ENCODE assay signal across 1 worm cellular context in genomic region chrIV:12200812-12201211, ce11.
TF ChIP-seq lines count a peak whose summit lies in the region.

No protein-coding gene starts in this region.

TF ChIP-seq in whole organism, L1 larva, 84 proteins besides CTCF, POLR2A, EP300 and RAD21 (continued from another document):
- TF ChIP-seq pag-3 (tag; optimal IDR thresholded peaks at IDR 0.05; lab: Kevin White, UChicago; ENCODE audit: borderline replicate concordance, insufficient read depth), result no peak
- TF ChIP-seq lin-14 (GFP tag; optimal IDR thresholded peaks at IDR 0.05; lab: Kevin White, UChicago), result peak; percentile 20
- no peak for TF ChIP-seq fkh-10 (GFP tag; optimal IDR thresholded peaks at IDR 0.05; lab: Kevin White, UChicago)
- peak; percentile 63 for TF ChIP-seq tbx-2 (tag; optimal IDR thresholded peaks at IDR 0.05; lab: Kevin White, UChicago)
- no peak for TF ChIP-seq grh-1 (GFP tag; IDR thresholded peaks at IDR 0.05; lab: Robert Waterston, UW)
- no peak for TF ChIP-seq fkh-8 (tag; optimal IDR thresholded peaks at IDR 0.05; lab: Kevin White, UChicago)
- TF ChIP-seq nhr-47 (tag; optimal IDR thresholded peaks at IDR 0.05; lab: Kevin White, UChicago), result no peak
- no peak for TF ChIP-seq ets-5 (GFP tag; IDR thresholded peaks at IDR 0.05; lab: Robert Waterston, UW)
- peak; percentile 17 for TF ChIP-seq nhr-71 (tag; optimal IDR thresholded peaks at IDR 0.05; lab: Kevin White, UChicago)
- TF ChIP-seq lin-39 (tag; optimal IDR thresholded peaks at IDR 0.05; lab: Kevin White, UChicago), result no peak
- no peak for TF ChIP-seq elt-2 (tag; optimal IDR thresholded peaks at IDR 0.05; lab: Kevin White, UChicago)
- no peak for TF ChIP-seq lir-3 (tag; optimal IDR thresholded peaks at IDR 0.05; lab: Kevin White, UChicago; ENCODE audit: poor library complexity)
- no peak for TF ChIP-seq lin-35 (GFP tag; optimal IDR thresholded peaks at IDR 0.05; lab: Kevin White, UChicago)
- TF ChIP-seq efl-1 (optimal IDR thresholded peaks at IDR 0.05; lab: Kevin White, UChicago), result no peak
- TF ChIP-seq efl-1 (GFP tag; optimal IDR thresholded peaks at IDR 0.05 in 1 of 2; lab: Kevin White, UChicago), result peak in 1 of 2 experiments; percentile 19
- no peak for TF ChIP-seq pqm-1 (tag; optimal IDR thresholded peaks at IDR 0.05; lab: Kevin White, UChicago)
- no peak for TF ChIP-seq irx-1 (tag; optimal IDR thresholded peaks at IDR 0.05; lab: Kevin White, UChicago)
- TF ChIP-seq C04F5.9 (tag; optimal IDR thresholded peaks at IDR 0.05; lab: Kevin White, UChicago), result no peak
- no peak for TF ChIP-seq isw-1 (GFP tag; IDR thresholded peaks at IDR 0.05; lab: Robert Waterston, UW)
- TF ChIP-seq dpl-1 (GFP tag; optimal IDR thresholded peaks at IDR 0.05; lab: Kevin White, UChicago), result no peak
- no peak for TF ChIP-seq lin-13 (GFP tag; optimal IDR thresholded peaks at IDR 0.05; lab: Kevin White, UChicago)
- TF ChIP-seq Y116A8C.19 (tag; optimal IDR thresholded peaks at IDR 0.05; lab: Kevin White, UChicago; ENCODE audit: borderline replicate concordance), result no peak
- TF ChIP-seq C16A3.4 (tag; optimal IDR thresholded peaks at IDR 0.05; lab: Kevin White, UChicago), result no peak
- no peak for TF ChIP-seq pax-3 (tag; optimal IDR thresholded peaks at IDR 0.05; lab: Kevin White, UChicago)
- peak in 1 of 2 experiments; percentile 27 for TF ChIP-seq lsy-2 (tag; optimal IDR thresholded peaks at IDR 0.05; lab: Kevin White, UChicago)
TF ChIP-seq in whole organism, L1 larva: peak in this region for 7.
